Fruit fly (Drosophila melanogaster) Kc167 (cell line): Measurements from ENCODE around the gene p53.
A peak's percentile ranks its signal among the peaks of the same experiment; 100 is the strongest.

ENCODE experiments used
- Myc ChIP-seq: fragments of >200 bp; optimal IDR thresholded peaks from 2 replicates; lab custom pipeline; 2017; ENCODE audit warnings: missing external identifiers
- Sin3A ChIP-seq: fragments of >200 bp; optimal IDR thresholded peaks from 2 replicates; lab custom pipeline; 2018; ENCODE audit warnings: missing external identifiers
- h ChIP-seq: fragments of >200 bp; optimal IDR thresholded peaks from 3 replicates; lab custom pipeline; 2018; ENCODE audit warnings: missing external identifiers
- insv ChIP-seq: fragments of >200 bp; optimal IDR thresholded peaks from 3 replicates; lab custom pipeline; 2018; ENCODE audit warnings: missing external identifiers
- psq ChIP-seq: fragments of >200 bp; optimal IDR thresholded peaks from 2 replicates; lab custom pipeline; 2017; ENCODE audit warnings: missing external identifiers
- ttk ChIP-seq: sonication (Bioruptor generic); optimal IDR thresholded peaks from 2 replicates; lab custom pipeline; 2017; ENCODE audit warnings: missing external identifiers

p53 gene

DNA sequence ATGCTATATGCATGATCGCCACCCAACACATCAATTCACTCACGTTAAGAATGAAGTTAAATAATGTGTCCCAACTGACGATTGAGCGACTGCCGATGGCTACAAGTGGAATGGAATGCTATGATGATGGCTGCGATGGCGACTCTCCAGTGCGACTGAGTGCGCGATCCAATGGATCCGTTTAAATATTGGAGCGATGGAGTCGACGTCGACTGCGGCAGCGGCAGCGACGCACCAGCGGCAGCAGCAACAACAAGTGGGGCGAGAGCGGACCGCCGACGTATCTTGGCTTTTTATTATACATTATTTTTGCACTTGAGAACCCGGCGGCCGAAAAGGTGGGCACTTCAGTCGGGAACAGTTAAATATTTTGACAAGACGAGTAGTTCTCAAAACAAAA is 3.5 kb upstream of the p53 start:
- TF ChIP-seq Myc (lab: Kevin White, UChicago) (no peak), psq (lab: Kevin White, UChicago) (no peak), h (no peak), ttk (lab: Kevin White, UChicago) (no peak), Sin3A (lab: Kevin White, UChicago) (no peak), insv (lab: Kevin White, UChicago) (no peak)

DNA sequence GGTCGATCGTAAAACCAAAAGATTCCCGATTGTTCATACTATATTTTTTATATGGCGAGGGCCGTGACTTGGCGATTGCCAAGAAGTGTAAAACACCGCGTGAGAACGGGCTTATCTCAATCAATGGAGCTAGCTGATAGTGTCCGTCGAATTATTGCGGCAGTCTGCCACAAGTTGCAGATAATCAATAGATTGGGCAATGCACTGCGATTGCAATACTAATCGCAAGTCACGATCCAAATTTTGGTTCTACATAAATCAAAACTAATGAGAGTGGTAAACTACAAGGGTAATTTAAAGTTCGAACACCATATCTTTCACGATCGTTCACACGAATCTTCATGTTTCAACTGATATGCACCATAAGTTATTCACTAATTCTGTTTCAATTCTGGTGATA is 2.9 kb upstream of the p53 start:
- TF ChIP-seq ttk (lab: Kevin White, UChicago), result no peak
- TF ChIP-seq Myc (lab: Kevin White, UChicago), result no peak
- TF ChIP-seq psq (lab: Kevin White, UChicago), result no peak

DNA sequence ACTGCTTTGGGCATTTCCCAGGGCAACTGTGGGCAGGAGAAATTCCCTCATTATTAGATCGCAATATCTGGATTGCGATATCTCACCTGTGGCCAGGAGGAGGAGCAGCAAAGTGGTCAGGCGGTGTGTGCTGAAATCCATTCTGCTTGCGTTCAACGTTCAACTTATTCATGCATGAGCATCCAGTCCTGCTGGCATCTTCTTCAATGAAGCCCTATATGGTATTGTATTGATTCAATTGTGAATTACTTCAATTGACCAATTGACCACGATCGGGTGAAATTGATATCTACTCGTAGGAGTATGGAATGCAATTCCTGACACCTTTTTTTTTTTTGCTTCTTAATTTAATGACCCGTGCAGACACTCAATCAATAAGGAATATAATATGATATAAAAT is 2.2 kb upstream of the p53 start:
- TF ChIP-seq Sin3A (lab: Kevin White, UChicago), result no peak
- TF ChIP-seq psq (lab: Kevin White, UChicago), result no peak
- TF ChIP-seq ttk (lab: Kevin White, UChicago), result peak; percentile 100
- no peak for TF ChIP-seq Myc (lab: Kevin White, UChicago)

DNA sequence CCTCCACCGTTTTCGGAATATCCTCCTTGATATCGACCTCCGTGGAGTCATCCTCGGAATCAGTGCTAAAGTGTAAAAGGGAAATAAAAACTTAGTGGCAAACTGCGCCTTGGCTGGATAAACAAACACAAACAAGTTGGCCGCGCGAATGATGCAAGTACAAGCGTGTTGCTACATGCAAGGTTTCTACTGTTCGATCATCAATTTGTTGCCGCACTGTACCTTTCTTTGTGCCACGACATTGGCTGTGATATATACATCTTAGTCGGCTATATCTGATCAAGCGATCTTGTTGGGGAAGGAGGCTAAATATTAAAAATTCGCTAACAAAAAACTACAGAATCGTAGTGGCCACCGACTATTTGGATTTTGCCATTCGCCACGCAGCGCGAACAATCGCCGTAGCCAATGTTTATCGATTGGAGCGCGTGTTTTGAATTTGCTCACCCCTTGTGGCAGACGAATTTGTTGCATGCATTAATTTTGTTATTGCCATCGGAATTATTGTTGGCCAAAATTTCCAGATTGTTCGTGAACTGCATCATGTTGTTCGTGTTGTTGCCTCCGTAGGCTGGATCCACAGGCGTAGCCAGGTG is 649 bp downstream of the p53 start:
- no peak for TF ChIP-seq psq (lab: Kevin White, UChicago)
- no peak for TF ChIP-seq h
- no peak for TF ChIP-seq Sin3A (lab: Kevin White, UChicago)
- TF ChIP-seq Myc (lab: Kevin White, UChicago), result no peak
- TF ChIP-seq ttk (lab: Kevin White, UChicago), result no peak
- TF ChIP-seq insv (lab: Kevin White, UChicago), result no peak

DNA sequence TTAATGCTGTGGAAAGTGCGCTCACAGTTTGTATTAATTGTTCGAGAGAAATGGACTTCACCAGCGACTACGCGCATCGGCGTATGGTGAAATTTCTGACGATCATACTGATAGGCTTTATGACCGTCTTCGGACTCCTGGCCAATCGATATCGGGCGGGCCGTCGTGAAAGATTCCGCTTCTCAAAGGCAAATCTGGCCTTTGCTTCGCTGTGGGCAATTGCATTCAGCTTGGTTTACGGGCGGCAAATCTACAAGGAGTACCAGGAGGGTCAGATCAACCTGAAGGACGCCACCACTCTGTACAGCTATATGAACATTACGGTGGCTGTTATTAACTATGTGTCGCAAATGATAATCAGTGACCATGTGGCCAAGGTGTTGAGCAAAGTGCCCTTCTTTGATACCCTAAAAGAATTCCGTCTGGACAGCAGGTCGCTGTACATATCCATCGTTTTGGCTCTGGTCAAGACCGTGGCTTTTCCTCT is 2.2 kb downstream of the p53 start, which contains the start of gene Gr94a:
Gene Gr94a (plus strand): TSS at position 51 of the 487 bp plus-strand sequence.
- TF ChIP-seq ttk (lab: Kevin White, UChicago) (peak; percentile 97), h (no peak), Sin3A (lab: Kevin White, UChicago) (no peak), Myc (lab: Kevin White, UChicago) (no peak), psq (lab: Kevin White, UChicago) (no peak)

DNA sequence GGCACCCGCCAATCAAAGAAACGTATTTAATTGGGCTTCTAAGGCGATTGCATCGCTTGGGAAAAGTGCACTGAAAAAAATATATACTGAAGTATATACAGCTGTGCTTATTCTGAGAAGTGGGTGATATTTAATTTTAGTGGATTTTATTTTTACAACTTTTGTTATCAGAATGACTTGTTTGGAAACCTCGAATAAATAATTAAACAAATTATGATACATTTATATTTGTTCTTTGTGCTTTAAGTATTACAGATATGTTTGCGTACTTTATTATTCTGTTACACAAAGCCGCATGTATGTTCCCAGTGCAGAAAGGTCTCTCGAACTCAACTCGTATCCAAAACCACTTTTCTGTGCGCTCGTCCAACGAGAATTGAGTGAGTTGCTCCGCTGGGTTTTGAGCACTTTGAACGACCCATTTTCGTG is 5.2 kb downstream of the p53 start:
- TF ChIP-seq psq (lab: Kevin White, UChicago) (no peak), ttk (lab: Kevin White, UChicago) (no peak), Sin3A (lab: Kevin White, UChicago) (no peak), Myc (lab: Kevin White, UChicago) (no peak), insv (lab: Kevin White, UChicago) (no peak), h (no peak)

DNA sequence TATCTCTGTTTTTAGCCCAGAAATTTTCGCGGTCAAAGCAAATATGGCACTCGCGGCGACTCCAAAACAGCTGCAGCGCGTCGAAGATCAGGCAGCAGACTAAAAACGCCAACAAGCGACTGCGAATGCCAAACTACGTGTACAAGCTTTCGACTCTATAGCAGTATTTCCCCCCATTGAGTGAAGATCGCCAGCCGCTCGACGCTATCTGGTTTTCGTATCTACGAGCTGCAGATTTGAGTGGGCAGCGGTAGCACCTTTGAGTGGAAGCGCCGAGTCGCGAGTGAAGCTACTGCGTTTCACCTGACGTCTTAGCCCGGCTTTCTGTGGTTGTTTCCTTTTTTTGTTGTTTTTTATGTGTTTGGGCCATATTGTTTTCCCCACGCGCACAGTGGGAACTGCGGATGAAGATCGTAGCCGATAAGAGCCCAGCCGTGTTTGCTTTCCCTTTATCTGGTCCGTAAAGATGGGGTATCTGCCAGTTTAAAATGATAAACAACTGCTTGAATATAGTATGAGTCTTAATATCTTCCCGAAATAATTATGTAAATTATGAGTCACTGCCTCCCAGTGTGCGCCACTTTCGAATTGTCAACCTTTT is 5.7 kb downstream of the p53 start, which contains the start of gene CG17121:
Gene CG17121 (minus strand): TSS at position 126 of the 601 bp plus-strand sequence.
- TF ChIP-seq Sin3A (lab: Kevin White, UChicago) (no peak), insv (lab: Kevin White, UChicago) (no peak), psq (lab: Kevin White, UChicago) (no peak), ttk (lab: Kevin White, UChicago) (no peak), h (no peak), Myc (lab: Kevin White, UChicago) (no peak)

DNA sequence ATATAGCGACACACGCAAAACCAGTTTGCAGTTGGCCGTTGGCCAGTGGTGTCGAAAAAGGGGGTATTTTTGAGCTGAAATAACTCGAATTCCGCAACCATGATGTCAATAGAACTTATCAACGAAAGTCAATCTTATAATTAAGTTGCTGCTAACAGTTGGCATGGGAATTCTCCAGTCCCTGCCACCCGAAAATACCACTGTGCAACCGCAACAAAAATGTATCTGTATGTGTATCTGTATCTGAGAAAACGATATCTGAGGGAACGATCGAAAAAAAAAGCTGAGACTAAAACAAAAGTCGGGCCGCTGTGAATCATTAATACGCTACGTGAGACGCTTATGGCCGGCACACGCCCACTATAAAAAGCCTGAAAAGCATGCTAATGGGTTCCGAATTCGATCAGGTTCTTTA is 7.3 kb downstream of the p53 start:
- TF ChIP-seq Sin3A (lab: Kevin White, UChicago) (no peak), insv (lab: Kevin White, UChicago) (no peak), ttk (lab: Kevin White, UChicago) (no peak), Myc (lab: Kevin White, UChicago) (no peak), psq (lab: Kevin White, UChicago) (no peak), h (no peak)

DNA sequence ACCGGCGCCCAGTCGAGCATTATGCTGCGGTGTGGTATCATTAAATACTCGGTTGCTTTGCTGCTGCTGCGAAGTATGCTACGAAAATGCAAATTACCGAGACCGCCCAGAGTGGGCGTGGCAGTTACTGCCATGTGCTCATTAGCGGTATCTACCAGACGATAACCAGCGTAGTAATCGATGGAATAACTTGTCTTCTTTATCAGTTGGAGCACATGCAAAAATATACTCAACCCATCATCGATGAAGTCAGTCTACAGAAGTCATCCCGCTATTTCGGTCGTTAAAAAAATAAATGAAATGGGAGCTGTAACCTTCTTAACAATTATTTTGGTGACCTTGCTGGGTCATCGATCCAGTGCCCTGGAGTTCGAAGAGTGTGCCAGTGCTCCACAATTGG is 10.2 kb downstream of the p53 start, which contains the start of gene CG13837:
Gene CG13837 (plus strand): TSS at position 301 of the 400 bp plus-strand sequence.
- no peak for TF ChIP-seq Myc (lab: Kevin White, UChicago)
- TF ChIP-seq psq (lab: Kevin White, UChicago), result no peak
- no peak for TF ChIP-seq h
- no peak for TF ChIP-seq Sin3A (lab: Kevin White, UChicago)
- no peak for TF ChIP-seq ttk (lab: Kevin White, UChicago)
- TF ChIP-seq insv (lab: Kevin White, UChicago), result no peak

DNA sequence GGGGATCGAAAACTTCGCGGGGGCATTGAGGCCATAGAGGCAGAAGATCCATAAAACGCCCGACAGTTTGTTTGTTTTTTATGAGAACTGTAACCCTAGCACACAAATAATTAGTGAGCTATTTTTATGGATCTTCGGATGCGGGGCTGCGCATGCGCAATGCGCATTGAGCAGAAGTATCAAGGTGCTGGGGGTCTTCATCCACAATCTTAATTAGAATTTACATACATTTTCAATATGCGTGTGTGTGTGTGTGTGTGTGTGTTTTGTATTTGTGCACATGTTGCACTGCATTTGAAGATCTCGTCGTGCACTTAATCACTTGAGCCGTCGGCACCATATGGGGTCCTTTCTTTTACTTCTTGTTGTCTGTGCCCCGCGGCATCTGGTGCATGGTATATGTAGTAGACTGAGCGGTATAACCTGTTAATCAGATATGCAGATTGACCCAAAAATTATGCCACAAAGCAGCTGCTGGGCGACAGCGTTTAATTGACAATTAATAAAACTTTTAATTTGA is 11.1 kb downstream of the p53 start:
- TF ChIP-seq ttk (lab: Kevin White, UChicago) (no peak), insv (lab: Kevin White, UChicago) (no peak), Sin3A (lab: Kevin White, UChicago) (no peak), h (no peak), Myc (lab: Kevin White, UChicago) (no peak), psq (lab: Kevin White, UChicago) (no peak)

DNA sequence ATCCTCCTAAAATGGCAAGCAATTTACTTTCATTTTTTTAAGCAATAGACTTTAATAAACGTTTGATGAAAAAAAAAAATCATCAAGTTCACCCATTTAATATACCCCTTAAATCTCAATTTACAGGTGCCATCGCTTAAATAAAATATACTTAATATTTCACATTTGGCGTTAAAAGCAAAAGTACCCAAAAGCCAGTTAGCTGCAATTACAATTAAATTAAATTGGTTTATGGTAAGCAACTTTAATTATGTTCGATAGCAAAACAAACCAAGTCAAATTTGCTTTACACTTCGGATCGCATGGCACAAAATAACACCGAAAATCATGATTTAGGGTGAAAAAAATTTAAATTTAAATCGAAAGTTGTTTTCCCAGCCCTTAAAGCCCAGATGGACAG is 11.9 kb downstream of the p53 start, which contains the start of gene CG13838:
Gene CG13838 (plus strand): TSS at position 301 of the 400 bp plus-strand sequence.
- TF ChIP-seq ttk (lab: Kevin White, UChicago) (no peak), h (no peak), insv (lab: Kevin White, UChicago) (no peak), psq (lab: Kevin White, UChicago) (no peak), Myc (lab: Kevin White, UChicago) (no peak), Sin3A (lab: Kevin White, UChicago) (no peak)
